Worm (Caenorhabditis elegans) whole organism, young adult: ENCODE results near the gene T26C5.5.

Source experiments
- ceh-100 ChIP-seq: fragments of 200-800 bp; sonication (Bioruptor generic); IDR thresholded peaks from 2 replicates; pipeline ENCODE4 v1.3.6; 2022; ENCODE audit warnings: missing genetic modification reagents, missing genetic modification characterization, missing compliant biosample characterization
- die-1 ChIP-seq: sonication (generic microtip); optimal IDR thresholded peaks from 2 replicates; lab custom pipeline; 2016; ENCODE audit warnings: missing genotype, mild to moderate bottlenecking, missing genetic modification characterization, missing compliant biosample characterization
- pbrm-1 ChIP-seq: fragments of 200-800 bp; sonication (Bioruptor generic); IDR thresholded peaks from 2 replicates; pipeline ENCODE4 v1.3.6; 2022; ENCODE audit warnings: missing genetic modification reagents, missing genetic modification characterization, missing compliant biosample characterization
- snpc-1.3 ChIP-seq: sonication (generic microtip); optimal IDR thresholded peaks from 2 replicates; lab custom pipeline; 2017; ENCODE audit warnings: missing genetic modification characterization, mild to moderate bottlenecking, missing compliant biosample characterization, antibody characterized with exemption, moderate library complexity, missing genotype, missing genetic modification reagents; ENCODE audit not compliant: insufficient read depth
- zim-3 ChIP-seq: sonication (generic microtip); optimal IDR thresholded peaks from 2 replicates; lab custom pipeline; 2017; ENCODE audit warnings: mild to moderate bottlenecking, missing genetic modification characterization, moderate library complexity, missing compliant biosample characterization

- TF ChIP-seq snpc-1.3 (tag; lab: Kevin White, UChicago) = no peak
- no peak for TF ChIP-seq zim-3
- TF ChIP-seq ceh-100 = no peak
- TF ChIP-seq pbrm-1 (GFP tag; lab: Robert Waterston, UW) = no peak
- TF ChIP-seq die-1 (tag; lab: Kevin White, UChicago) = no peak
Observed at ce11 chrII:9277153-9277552, 30.6 kb upstream of the T26C5.5 start.
